Fruit fly (Drosophila melanogaster) whole organism, embryonic: Measurements from ENCODE around the gene CG42342.

Experiments used
- Blimp-1 ChIP-seq: fragments of 200-800 bp; sonication (Bioruptor generic); optimal IDR thresholded peaks from 3 replicates; lab custom pipeline; 2018; ENCODE audit warnings: missing biosample characterization, missing genetic modification characterization, mild to moderate bottlenecking, moderate library complexity, missing genetic modification reagents
- CG10979 ChIP-seq: fragments of 200-800 bp; sonication (Bioruptor generic); optimal IDR thresholded peaks from 2 replicates; lab custom pipeline; 2018; ENCODE audit warnings: missing biosample characterization, mild to moderate bottlenecking, missing genetic modification characterization, moderate library complexity
- CG13894 ChIP-seq: fragments of 200-800 bp; sonication (Bioruptor generic); optimal IDR thresholded peaks from 3 replicates; lab custom pipeline; 2018; ENCODE audit warnings: missing biosample characterization, mild to moderate bottlenecking, missing genetic modification characterization, moderate library complexity
- CG17328 ChIP-seq: fragments of 200-800 bp; sonication (Bioruptor generic); IDR thresholded peaks from 2 replicates; pipeline ENCODE4 v1.3.6; 2022; ENCODE audit warnings: missing biosample characterization, missing genetic modification characterization
- CG17385 ChIP-seq: fragments of 200-800 bp; sonication (Bioruptor generic); optimal IDR thresholded peaks from 3 replicates; lab custom pipeline; 2018; ENCODE audit warnings: missing biosample characterization, mild to moderate bottlenecking, missing genetic modification characterization
- CG2678 ChIP-seq: fragments of 200-800 bp; sonication (Bioruptor generic); optimal IDR thresholded peaks from 3 replicates; lab custom pipeline; 2019; ENCODE audit warnings: missing biosample characterization, mild to moderate bottlenecking, missing genetic modification characterization, moderate library complexity
- CG3407 ChIP-seq: fragments of 200-800 bp; sonication (Bioruptor generic); optimal IDR thresholded peaks from 2 replicates; lab custom pipeline; 2018; ENCODE audit warnings: missing biosample characterization, mild to moderate bottlenecking, missing genetic modification characterization
- CG34422 ChIP-seq: fragments of 200-800 bp; sonication (Bioruptor generic); IDR thresholded peaks from 3 replicates; pipeline ENCODE4 v1.3.6; 2022; ENCODE audit warnings: missing biosample characterization, missing genetic modification characterization
- CG3838 ChIP-seq: fragments of 200-800 bp; sonication (Bioruptor generic); optimal IDR thresholded peaks from 3 replicates; lab custom pipeline; 2016; ENCODE audit warnings: missing biosample characterization, missing genetic modification characterization
- CG4707 ChIP-seq: fragments of 200-800 bp; sonication (Bioruptor generic); optimal IDR thresholded peaks from 2 replicates; lab custom pipeline; 2018; ENCODE audit warnings: missing biosample characterization, mild to moderate bottlenecking, missing genetic modification characterization, moderate library complexity
- CG5180 ChIP-seq: fragments of 200-800 bp; sonication (Bioruptor generic); optimal IDR thresholded peaks from 3 replicates; lab custom pipeline; 2017; ENCODE audit warnings: missing biosample characterization, missing genetic modification characterization, mild to moderate bottlenecking, moderate library complexity, missing genetic modification reagents
- CG6689 ChIP-seq: fragments of 200-800 bp; sonication (Bioruptor generic); IDR thresholded peaks from 2 replicates; pipeline ENCODE4 v1.3.6; 2022; ENCODE audit warnings: missing biosample characterization, missing genetic modification characterization
- CG7928 ChIP-seq: fragments of 200-800 bp; sonication (Bioruptor generic); optimal IDR thresholded peaks from 2 replicates; lab custom pipeline; 2017; ENCODE audit warnings: missing biosample characterization, mild to moderate bottlenecking, missing genetic modification characterization
- CG7987 ChIP-seq: fragments of 200-800 bp; sonication (Bioruptor generic); optimal IDR thresholded peaks from 2 replicates; lab custom pipeline; 2018; ENCODE audit warnings: missing biosample characterization, mild to moderate bottlenecking, missing genetic modification characterization, moderate library complexity
- CG8388 ChIP-seq: fragments of 200-800 bp; sonication (Bioruptor generic); optimal IDR thresholded peaks from 2 replicates; lab custom pipeline; 2019; ENCODE audit warnings: missing biosample characterization, mild to moderate bottlenecking, missing genetic modification characterization, moderate library complexity
- CG8924 ChIP-seq: fragments of 200-800 bp; optimal IDR thresholded peaks from 3 replicates; lab custom pipeline; 2019; ENCODE audit warnings: missing biosample characterization, mild to moderate bottlenecking, missing genetic modification characterization, moderate library complexity
- CG9437 ChIP-seq: fragments of 200-800 bp; sonication (Bioruptor generic); optimal IDR thresholded peaks from 2 replicates; lab custom pipeline; 2018; ENCODE audit warnings: missing biosample characterization, mild to moderate bottlenecking, missing genetic modification characterization
- CoRest ChIP-seq: fragments of 200-800 bp; sonication (Bioruptor generic); optimal IDR thresholded peaks from 3 replicates; lab custom pipeline; 2018; ENCODE audit warnings: missing biosample characterization, mild to moderate bottlenecking, missing genetic modification characterization, moderate library complexity
- Dref ChIP-seq: fragments of 200-800 bp; sonication (Bioruptor generic); IDR thresholded peaks from 2 replicates; pipeline ENCODE4 v1.3.6; 2022; ENCODE audit warnings: missing biosample characterization, missing genetic modification characterization
- ERR ChIP-seq: fragments of 200-800 bp; sonication (Bioruptor generic); optimal IDR thresholded peaks from 2 replicates; lab custom pipeline; 2016; ENCODE audit warnings: missing biosample characterization, missing genetic modification characterization
- Eip74EF ChIP-seq, 2 experiments: fragments of 200-800 bp in 1 of 2; fragments of >200 bp in 1 of 2; sonication (Bioruptor generic) in 1 of 2; optimal IDR thresholded peaks; 2 replicates each; lab custom pipeline; 2017 to 2019; ENCODE audit warnings: missing biosample characterization in 2 of 2, missing genetic modification characterization in 2 of 2, mild to moderate bottlenecking in 1 of 2, moderate library complexity in 1 of 2
- Fer2 ChIP-seq: fragments of 200-800 bp; sonication (Bioruptor generic); optimal IDR thresholded peaks from 2 replicates; lab custom pipeline; 2018; ENCODE audit warnings: missing biosample characterization, mild to moderate bottlenecking, missing genetic modification characterization, moderate library complexity
- HLH54F ChIP-seq: fragments of 200-800 bp; sonication (Bioruptor generic); optimal IDR thresholded peaks from 3 replicates; lab custom pipeline; 2016; ENCODE audit warnings: missing biosample characterization, missing genetic modification characterization
- Hey ChIP-seq: fragments of 200-800 bp; sonication (Bioruptor generic); optimal IDR thresholded peaks from 3 replicates; lab custom pipeline; 2018; ENCODE audit warnings: missing biosample characterization, mild to moderate bottlenecking, missing genetic modification characterization
- MESR4 ChIP-seq: fragments of 200-800 bp; sonication (Bioruptor generic); optimal IDR thresholded peaks from 2 replicates; lab custom pipeline; 2018; ENCODE audit warnings: missing biosample characterization, mild to moderate bottlenecking, missing genetic modification characterization, moderate library complexity
- NfI ChIP-seq: fragments of 200-800 bp; sonication (Bioruptor generic); optimal IDR thresholded peaks from 3 replicates; lab custom pipeline; 2018; ENCODE audit warnings: missing biosample characterization, mild to moderate bottlenecking, missing genetic modification characterization, moderate library complexity
- Ptx1 ChIP-seq: fragments of 200-800 bp; sonication (Bioruptor generic); IDR thresholded peaks from 2 replicates; pipeline ENCODE4 v1.3.6; 2022; ENCODE audit warnings: missing biosample characterization, missing genetic modification characterization
- Trl ChIP-seq, 3 experiments: fragments of >200 bp in 2 of 3; fragments of 200-800 bp in 1 of 3; sonication (Bioruptor generic) in 1 of 3; optimal IDR thresholded peaks; 2 replicates in 1 of 3; 3 replicates in 2 of 3; lab custom pipeline; 2016 to 2017; ENCODE audit warnings: missing biosample characterization in 1 of 3, missing genetic modification characterization in 1 of 3
- ap ChIP-seq: fragments of 200-800 bp; sonication (Bioruptor generic); IDR thresholded peaks from 2 replicates; pipeline ENCODE4 v1.3.6; 2022; ENCODE audit warnings: missing biosample characterization, missing genetic modification characterization
- az2 ChIP-seq: fragments of 200-800 bp; sonication (Bioruptor generic); optimal IDR thresholded peaks from 3 replicates; lab custom pipeline; 2016; ENCODE audit warnings: missing biosample characterization, missing genetic modification characterization
- bcd ChIP-seq: fragments of 200-800 bp; sonication (Bioruptor generic); optimal IDR thresholded peaks from 2 replicates; lab custom pipeline; 2017; ENCODE audit warnings: missing biosample characterization, mild to moderate bottlenecking, missing genetic modification characterization
- ci ChIP-seq: fragments of 200-800 bp; sonication (Bioruptor generic); IDR thresholded peaks from 3 replicates; pipeline ENCODE4 v1.3.6; 2022; ENCODE audit warnings: missing biosample characterization, missing genetic modification characterization
- corto ChIP-seq: fragments of 200-800 bp; sonication (Bioruptor generic); optimal IDR thresholded peaks from 2 replicates; lab custom pipeline; 2016; ENCODE audit warnings: missing biosample characterization, mild to moderate bottlenecking, missing genetic modification characterization, moderate library complexity
- croc ChIP-seq: fragments of 200-800 bp; sonication (Bioruptor generic); conservative IDR thresholded peaks from 3 replicates; pipeline ENCODE4 v1.3.6; 2022; ENCODE audit warnings: missing biosample characterization, missing genetic modification characterization
- ewg ChIP-seq: fragments of 200-800 bp; sonication (Bioruptor generic); optimal IDR thresholded peaks from 3 replicates; lab custom pipeline; 2017; ENCODE audit warnings: mild to moderate bottlenecking, missing biosample characterization, missing genetic modification reagents, missing genetic modification characterization
- fd96Cb ChIP-seq: fragments of 200-800 bp; sonication (Bioruptor generic); optimal IDR thresholded peaks from 2 replicates; lab custom pipeline; 2018; ENCODE audit warnings: missing biosample characterization, mild to moderate bottlenecking, missing genetic modification characterization, moderate library complexity
- gsb-n ChIP-seq: fragments of 200-800 bp; sonication (Bioruptor generic); optimal IDR thresholded peaks from 3 replicates; lab custom pipeline; 2018; ENCODE audit warnings: missing biosample characterization, mild to moderate bottlenecking, missing genetic modification characterization
- hb ChIP-seq: fragments of 200-800 bp; sonication (Bioruptor generic); IDR thresholded peaks from 3 replicates; pipeline ENCODE4 v1.3.6; 2022; ENCODE audit warnings: missing biosample characterization, missing genetic modification characterization; ENCODE audit not compliant: partially characterized antibody
- jing ChIP-seq: fragments of 200-800 bp; sonication (Bioruptor generic); optimal IDR thresholded peaks from 2 replicates; lab custom pipeline; 2018; ENCODE audit warnings: missing biosample characterization, mild to moderate bottlenecking, missing genetic modification characterization
- lola ChIP-seq, 3 experiments: fragments of >200 bp in 2 of 3; fragments of 200-800 bp in 1 of 3; sonication (Bioruptor generic) in 1 of 3; optimal IDR thresholded peaks; 2 replicates each; lab custom pipeline; 2017 to 2019; ENCODE audit warnings: missing biosample characterization in 3 of 3, missing genetic modification characterization in 3 of 3, mild to moderate bottlenecking in 1 of 3, moderate library complexity in 1 of 3
- nerfin-1 ChIP-seq: fragments of 200-800 bp; sonication (Bioruptor generic); optimal IDR thresholded peaks from 3 replicates; lab custom pipeline; 2019; ENCODE audit warnings: missing biosample characterization, mild to moderate bottlenecking, missing genetic modification characterization, moderate library complexity
- nom ChIP-seq: fragments of 200-800 bp; sonication (Bioruptor generic); optimal IDR thresholded peaks from 2 replicates; lab custom pipeline; 2017; ENCODE audit warnings: missing biosample characterization, missing genetic modification characterization, mild to moderate bottlenecking, moderate library complexity, missing genetic modification reagents
- pan ChIP-seq, 4 experiments: fragments of >200 bp in 3 of 4; fragments of 200-800 bp in 1 of 4; sonication (Bioruptor generic) in 1 of 4; optimal IDR thresholded peaks in 3 of 4; IDR thresholded peaks in 1 of 4; 2 replicates each; pipeline versions ENCODE4 v1.3.6 to Lab custom; 2017 to 2022; ENCODE audit warnings: missing biosample characterization in 2 of 4, missing genetic modification characterization in 2 of 4, mixed read lengths in 1 of 4
- repo ChIP-seq: fragments of 200-800 bp; sonication (Bioruptor generic); optimal IDR thresholded peaks from 2 replicates; lab custom pipeline; 2016; ENCODE audit warnings: missing biosample characterization, missing genetic modification characterization
- sens ChIP-seq: fragments of 200-800 bp; sonication (Bioruptor generic); peaks from one replicate; lab custom pipeline; 2016; ENCODE audit warnings: missing biosample characterization, missing genetic modification characterization
- tap ChIP-seq: fragments of 200-800 bp; optimal IDR thresholded peaks from 3 replicates; lab custom pipeline; 2019; ENCODE audit warnings: missing biosample characterization, mild to moderate bottlenecking, missing genetic modification characterization, moderate library complexity
- ttk ChIP-seq: fragments of 200-800 bp; sonication (Bioruptor generic); IDR thresholded peaks from 2 replicates; pipeline ENCODE4 v2.1.2; 2022; ENCODE audit warnings: missing biosample characterization, missing genetic modification characterization
- vvl ChIP-seq: fragments of 200-800 bp; sonication (Bioruptor generic); IDR thresholded peaks from 2 replicates; pipeline ENCODE4 v1.3.6; 2022; ENCODE audit warnings: missing biosample characterization, missing genetic modification characterization

The CG42342 gene

DNA sequence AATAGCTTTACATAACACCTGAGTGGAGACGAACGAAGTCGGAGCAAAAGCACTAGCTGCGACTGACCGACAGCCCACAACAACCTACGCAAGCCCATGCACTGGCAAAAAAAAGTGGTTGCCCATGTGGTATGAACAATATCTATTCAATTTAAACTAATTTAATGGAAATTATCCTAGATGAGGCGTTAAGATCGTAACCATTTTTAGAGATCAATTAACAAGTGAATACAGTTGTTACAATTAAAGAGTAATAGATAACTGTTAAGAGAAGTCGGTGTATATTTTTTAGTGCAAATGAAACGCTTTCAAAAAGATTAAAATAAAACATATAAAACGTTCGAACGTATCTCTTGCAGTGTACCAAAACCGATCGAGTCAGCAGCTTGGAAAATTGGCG, 6.4 kb upstream of the CG42342 start (continued):
- TF ChIP-seq croc (GFP tag; lab: Robert Waterston, UW) (peak; percentile 25; the same call in 1 of the 3 replicates), nerfin-1 (peak; percentile 65), nom (no peak), jing (GFP tag; lab: Kevin White, UChicago) (peak; percentile 55), CG10979 (tag; lab: Kevin White, UChicago) (peak; percentile 70), CG3838 (GFP tag; lab: Kevin White, UChicago) (no peak), CG7928 (no peak), CG6689 (peak; percentile 68), ttk (peak; percentile 68), Trl (optimal IDR thresholded peaks at IDR 0.05; lab: Kevin White, UChicago) (no peak), Trl (GFP tag; optimal IDR thresholded peaks at IDR 0.05; lab: Kevin White, UChicago) (no peak), repo (GFP tag; lab: Kevin White, UChicago) (no peak), Eip74EF (GFP tag; optimal IDR thresholded peaks at IDR 0.05; lab: Kevin White, UChicago) (peak in 1 of 2 experiments; percentile 59), CoRest (tag; lab: Kevin White, UChicago) (peak; percentile 62), CG34422 (GFP tag; lab: Robert Waterston, UW) (0 out of 3 replicates have a peak, but pooled peaks have one; percentile 47), Dref (GFP tag; lab: Robert Waterston, UW) (no peak), MESR4 (no peak), CG13894 (no peak), tap (peak; percentile 61), CG17385 (peak; percentile 58), vvl (no peak), NfI (GFP tag; lab: Kevin White, UChicago) (peak; percentile 26), corto (no peak), pan (optimal IDR thresholded peaks at IDR 0.05; lab: Kevin White, UChicago) (no peak), pan (GFP tag; optimal IDR thresholded peaks at IDR 0.05 in 1 of 2, IDR thresholded peaks at IDR 0.05 in 1 of 2) (peak in 1 of 2 experiments; percentile 6), ap (peak; percentile 52), gsb-n (tag; lab: Kevin White, UChicago) (peak; percentile 50), sens (GFP tag; lab: Kevin White, UChicago) (peak; percentile 88), Hey (no peak), az2 (GFP tag; lab: Kevin White, UChicago) (peak; percentile 42), Blimp-1 (GFP tag; lab: Kevin White, UChicago) (peak; percentile 58), CG3407 (GFP tag; lab: Kevin White, UChicago) (peak; percentile 56), CG7987 (GFP tag; lab: Kevin White, UChicago) (no peak), HLH54F (GFP tag; lab: Kevin White, UChicago) (no peak), Ptx1 (GFP tag; lab: Robert Waterston, UW) (peak; percentile 49), hb (no peak), CG2678 (tag; lab: Kevin White, UChicago) (no peak), lola (GFP tag; optimal IDR thresholded peaks at IDR 0.05; lab: Kevin White, UChicago) (peak in 1 of 3 experiments; percentile 43), bcd (GFP tag; lab: Kevin White, UChicago) (peak; percentile 11), CG9437 (peak; percentile 47), CG8388 (peak; percentile 63), ewg (peak; percentile 39), CG17328 (peak; percentile 46), Fer2 (tag; lab: Kevin White, UChicago) (no peak), ERR (GFP tag; lab: Kevin White, UChicago) (no peak), fd96Cb (tag; lab: Kevin White, UChicago) (peak; percentile 69), CG5180 (GFP tag; lab: Kevin White, UChicago) (peak; percentile 59), ci (GFP tag; lab: Robert Waterston, UW) (0 out of 3 replicates have a peak, but pooled peaks have one; percentile 39), CG8924 (tag; lab: Kevin White, UChicago) (peak; percentile 58), CG4707 (GFP tag; lab: Kevin White, UChicago) (peak; percentile 21)
